Worm (Caenorhabditis elegans) whole organism, late embryonic: ENCODE data around the gene nspb-2.

ENCODE experiments used
- C08G9.2 ChIP-seq: sonication (generic microtip); optimal IDR thresholded peaks from 2 replicates; lab custom pipeline; 2016; ENCODE audit warnings: mild to moderate bottlenecking, missing genetic modification characterization, moderate library complexity, missing compliant biosample characterization
- K02D7.2 ChIP-seq: sonication (generic microtip); optimal IDR thresholded peaks from 2 replicates; lab custom pipeline; 2017; ENCODE audit warnings: mild to moderate bottlenecking, missing genetic modification characterization, missing compliant biosample characterization
- T23F11.4 ChIP-seq: fragments of 200-800 bp; sonication (Bioruptor generic); optimal IDR thresholded peaks from 2 replicates; lab custom pipeline; 2018; ENCODE audit warnings: mild to moderate bottlenecking, missing genetic modification characterization, missing compliant biosample characterization
- Y22D7AL.16 ChIP-seq: sonication (generic microtip); optimal IDR thresholded peaks from 2 replicates; lab custom pipeline; 2016; ENCODE audit warnings: missing genetic modification characterization, missing compliant biosample characterization
- ahr-1 ChIP-seq: sonication (generic microtip); optimal IDR thresholded peaks from 2 replicates; lab custom pipeline; 2016; ENCODE audit warnings: missing genetic modification characterization, missing compliant biosample characterization
- ama-1 ChIP-seq: fragments of 150-350 bp; optimal IDR thresholded peaks from 2 replicates; lab custom pipeline; 2014
- ceh-18 ChIP-seq: sonication (generic microtip); optimal IDR thresholded peaks from 2 replicates; lab custom pipeline; 2016; ENCODE audit warnings: missing genetic modification characterization, missing compliant biosample characterization
- ceh-2 ChIP-seq: sonication (generic microtip); optimal IDR thresholded peaks from 2 replicates; lab custom pipeline; 2016; ENCODE audit warnings: missing genotype, missing genetic modification characterization, missing compliant biosample characterization
- ceh-24 ChIP-seq: sonication (generic microtip); optimal IDR thresholded peaks from 2 replicates; lab custom pipeline; 2016; ENCODE audit warnings: mild to moderate bottlenecking, missing genetic modification characterization, missing compliant biosample characterization
- ceh-30 ChIP-seq: fragments of 150-350 bp; optimal IDR thresholded peaks from 2 replicates; lab custom pipeline; 2014; ENCODE audit warnings: missing biosample characterization, missing genetic modification characterization
- ceh-31 ChIP-seq: sonication (generic microtip); optimal IDR thresholded peaks from 2 replicates; lab custom pipeline; 2016; ENCODE audit warnings: missing genetic modification characterization, missing compliant biosample characterization
- ceh-34 ChIP-seq: sonication (generic microtip); optimal IDR thresholded peaks from 2 replicates; lab custom pipeline; 2016; ENCODE audit warnings: mild to moderate bottlenecking, missing genetic modification characterization, missing compliant biosample characterization
- ceh-45 ChIP-seq: fragments of 200-800 bp; sonication (Bioruptor generic); IDR thresholded peaks from 2 replicates; pipeline ENCODE4 v1.3.6; 2022; ENCODE audit warnings: missing genetic modification reagents, missing genetic modification characterization, missing compliant biosample characterization
- ceh-9 ChIP-seq: sonication (generic microtip); optimal IDR thresholded peaks from 2 replicates; lab custom pipeline; 2016; ENCODE audit warnings: mild to moderate bottlenecking, missing genetic modification characterization, inconsistent platforms, missing compliant biosample characterization
- dmd-4 ChIP-seq: sonication (generic microtip); optimal IDR thresholded peaks from 2 replicates; lab custom pipeline; 2016; ENCODE audit warnings: borderline replicate concordance, missing genetic modification characterization, missing compliant biosample characterization
- dve-1 ChIP-seq: sonication (generic microtip); optimal IDR thresholded peaks from 2 replicates; lab custom pipeline; 2017; ENCODE audit warnings: antibody characterized with exemption, mild to moderate bottlenecking, missing genetic modification characterization, missing compliant biosample characterization
- elt-2 ChIP-seq: sonication (generic microtip); optimal IDR thresholded peaks from 2 replicates; lab custom pipeline; 2016; ENCODE audit warnings: missing genetic modification reagents, missing genetic modification characterization, missing compliant biosample characterization
- ets-4 ChIP-seq: sonication (generic microtip); optimal IDR thresholded peaks from 2 replicates; lab custom pipeline; 2016; ENCODE audit warnings: missing genetic modification characterization, missing compliant biosample characterization
- eyg-1 ChIP-seq: sonication (generic microtip); optimal IDR thresholded peaks from 2 replicates; lab custom pipeline; 2016; ENCODE audit warnings: missing genotype, missing genetic modification characterization, missing compliant biosample characterization
- fax-1 ChIP-seq: sonication (generic microtip); optimal IDR thresholded peaks from 2 replicates; lab custom pipeline; 2016; ENCODE audit warnings: missing genotype, missing genetic modification characterization, missing compliant biosample characterization
- fkh-6 ChIP-seq: sonication (generic microtip); optimal IDR thresholded peaks from 2 replicates; lab custom pipeline; 2016; ENCODE audit warnings: missing genetic modification characterization, missing compliant biosample characterization
- gmeb-2 ChIP-seq: sonication (generic microtip); optimal IDR thresholded peaks from 2 replicates; lab custom pipeline; 2016; ENCODE audit warnings: missing genetic modification characterization, inconsistent platforms, missing compliant biosample characterization
- hlh-13 ChIP-seq: fragments of 200-800 bp; sonication (Bioruptor generic); optimal IDR thresholded peaks from 2 replicates; lab custom pipeline; 2018; ENCODE audit warnings: mild to moderate bottlenecking, missing genetic modification characterization, missing compliant biosample characterization
- hlh-15 ChIP-seq: sonication (generic microtip); optimal IDR thresholded peaks from 2 replicates; lab custom pipeline; 2016; ENCODE audit warnings: missing genetic modification characterization, missing compliant biosample characterization
- hlh-30 ChIP-seq: sonication (generic microtip); optimal IDR thresholded peaks from 2 replicates; lab custom pipeline; 2017; ENCODE audit warnings: antibody characterized with exemption, missing genetic modification characterization, missing compliant biosample characterization; ENCODE audit not compliant: insufficient read depth
- hlh-6 ChIP-seq: sonication (generic microtip); optimal IDR thresholded peaks from 2 replicates; lab custom pipeline; 2016; ENCODE audit warnings: missing genotype, missing genetic modification characterization, missing compliant biosample characterization
- lim-6 ChIP-seq: sonication (generic microtip); optimal IDR thresholded peaks from 2 replicates; lab custom pipeline; 2016; ENCODE audit warnings: missing genetic modification characterization, missing compliant biosample characterization
- madf-2 ChIP-seq: sonication (generic microtip); optimal IDR thresholded peaks from 2 replicates; lab custom pipeline; 2017; ENCODE audit warnings: missing genetic modification characterization, missing compliant biosample characterization
- nfya-1 ChIP-seq: sonication (generic microtip); optimal IDR thresholded peaks from 2 replicates; lab custom pipeline; 2017; ENCODE audit warnings: missing genetic modification characterization, mild to moderate bottlenecking, missing compliant biosample characterization, antibody characterized with exemption, moderate library complexity
- npax-4 ChIP-seq: sonication (generic microtip); optimal IDR thresholded peaks from 2 replicates; lab custom pipeline; 2016; ENCODE audit warnings: missing genetic modification characterization, missing compliant biosample characterization
- pat-9 ChIP-seq: fragments of 200-800 bp; sonication (Bioruptor generic); optimal IDR thresholded peaks from 2 replicates; lab custom pipeline; 2018; ENCODE audit warnings: mild to moderate bottlenecking, missing genetic modification characterization, moderate library complexity, missing compliant biosample characterization
- pax-1 ChIP-seq: fragments of 150-350 bp; optimal IDR thresholded peaks from 2 replicates; lab custom pipeline; 2014; ENCODE audit warnings: missing biosample characterization, missing genetic modification characterization
- pqm-1 ChIP-seq: sonication (generic microtip); optimal IDR thresholded peaks from 2 replicates; lab custom pipeline; 2016; ENCODE audit warnings: missing genetic modification characterization, missing compliant biosample characterization
- ref-2 ChIP-seq: sonication (generic microtip); optimal IDR thresholded peaks from 2 replicates; lab custom pipeline; 2016; ENCODE audit warnings: missing genetic modification characterization, missing compliant biosample characterization
- rnt-1 ChIP-seq: sonication (generic microtip); optimal IDR thresholded peaks from 2 replicates; lab custom pipeline; 2016; ENCODE audit warnings: missing genetic modification characterization, missing compliant biosample characterization
- sdc-2 ChIP-seq: sonication (generic microtip); optimal IDR thresholded peaks from 2 replicates; lab custom pipeline; 2016; ENCODE audit warnings: missing genotype, missing genetic modification characterization, missing compliant biosample characterization
- sox-2 ChIP-seq: fragments of 200-800 bp; sonication (Bioruptor generic); IDR thresholded peaks from 2 replicates; pipeline ENCODE4 v1.3.6; 2022; ENCODE audit warnings: missing genetic modification reagents, missing genetic modification characterization, missing compliant biosample characterization
- tbx-2 ChIP-seq: sonication (generic microtip); optimal IDR thresholded peaks from 2 replicates; lab custom pipeline; 2016; ENCODE audit warnings: missing genetic modification characterization, missing compliant biosample characterization
- tbx-7 ChIP-seq: sonication (generic microtip); optimal IDR thresholded peaks from 2 replicates; lab custom pipeline; 2016; ENCODE audit warnings: missing genotype, missing genetic modification characterization, missing compliant biosample characterization
- unc-3 ChIP-seq, 2 experiments: fragments of 200-800 bp in 1 of 2; sonication (Bioruptor generic) in 1 of 2; sonication (generic microtip) in 1 of 2; conservative IDR thresholded peaks in 1 of 2; optimal IDR thresholded peaks in 1 of 2; 2 replicates each; pipeline versions ENCODE4 v1.3.6 to Lab custom; 2016 to 2022; ENCODE audit warnings: missing compliant biosample characterization in 2 of 2, missing genetic modification characterization in 2 of 2, missing genetic modification reagents in 1 of 2
- unc-42 ChIP-seq: sonication (generic microtip); optimal IDR thresholded peaks from 2 replicates; lab custom pipeline; 2016; ENCODE audit warnings: missing genotype, missing genetic modification characterization, missing compliant biosample characterization
- unc-55 ChIP-seq: sonication (generic microtip); optimal IDR thresholded peaks from 2 replicates; lab custom pipeline; 2017; ENCODE audit warnings: missing biosample characterization, missing genetic modification reagents, missing genetic modification characterization
- ztf-16 ChIP-seq: sonication (generic microtip); optimal IDR thresholded peaks from 2 replicates; lab custom pipeline; 2017; ENCODE audit warnings: missing genetic modification characterization, missing compliant biosample characterization

nspb-2 gene

DNA sequence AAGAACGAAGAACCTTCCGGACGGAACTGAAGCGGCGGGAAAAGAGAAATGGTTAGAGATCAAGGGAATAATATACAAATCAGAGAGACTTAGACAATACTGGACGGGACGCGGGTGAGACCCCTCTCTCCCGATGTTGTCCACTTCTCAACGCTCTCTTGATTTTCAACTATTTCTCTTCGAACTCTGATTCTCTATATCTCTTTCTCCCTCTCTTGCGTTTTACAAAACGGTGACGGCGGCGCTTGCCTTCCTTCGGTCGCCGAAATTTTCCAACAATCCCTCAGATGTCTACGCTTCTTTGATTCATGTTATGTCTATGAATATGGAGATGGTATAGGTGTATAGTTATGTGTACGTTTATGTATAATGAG lies 14.8 kb upstream of the nspb-2 start (continued):
- TF ChIP-seq ceh-31 (tag; lab: Kevin White, UChicago): peak; percentile 70
- no peak for TF ChIP-seq hlh-6

ce11 chrIV:6577914-6578313 lies 13.6 kb upstream of the nspb-2 start, which contains the start of gene C43G2.3:
Gene C43G2.3 (plus strand): TSS chrIV:6578214.
- no peak for TF ChIP-seq ahr-1
- TF ChIP-seq elt-2 (tag; lab: Kevin White, UChicago): no peak
- no peak for TF ChIP-seq pqm-1 (tag; lab: Kevin White, UChicago)

ce11 chrIV:6581658-6582057 lies 9.8 kb upstream of the nspb-2 start:
- TF ChIP-seq nfya-1 (tag; lab: Kevin White, UChicago) (no peak), hlh-30 (tag; lab: Kevin White, UChicago) (no peak), unc-3 (GFP tag; conservative IDR thresholded peaks at IDR 0.05; lab: Robert Waterston, UW) (no peak), unc-3 (tag; optimal IDR thresholded peaks at IDR 0.05; lab: Kevin White, UChicago) (no peak), ceh-24 (no peak), ahr-1 (no peak), pat-9 (tag; lab: Kevin White, UChicago) (no peak), C08G9.2 (tag; lab: Kevin White, UChicago) (no peak), ceh-30 (tag; lab: Kevin White, UChicago) (no peak), ets-4 (tag; lab: Kevin White, UChicago) (no peak), dmd-4 (tag; lab: Kevin White, UChicago) (no peak), elt-2 (tag; lab: Kevin White, UChicago) (no peak), madf-2 (tag; lab: Kevin White, UChicago) (no peak), fax-1 (tag; lab: Kevin White, UChicago) (no peak), T23F11.4 (no peak)
- TF ChIP-seq, all 69 proteins: peak for 0

- no peak for TF ChIP-seq pax-1 (tag; lab: Kevin White, UChicago)
- TF ChIP-seq ceh-9 (tag; lab: Kevin White, UChicago): no peak
- TF ChIP-seq npax-4 (tag; lab: Kevin White, UChicago): no peak
- TF ChIP-seq T23F11.4: no peak
- TF ChIP-seq hlh-30 (tag; lab: Kevin White, UChicago): no peak
- no peak for TF ChIP-seq Y22D7AL.16
- no peak for TF ChIP-seq tbx-7 (tag; lab: Kevin White, UChicago)
- no peak for TF ChIP-seq lim-6 (tag; lab: Kevin White, UChicago)
- TF ChIP-seq ref-2: no peak
- no peak for TF ChIP-seq hlh-15 (tag; lab: Kevin White, UChicago)
- TF ChIP-seq sdc-2: no peak
- TF ChIP-seq K02D7.2: no peak
- TF ChIP-seq ztf-16 (tag; lab: Kevin White, UChicago): no peak
- TF ChIP-seq eyg-1 (tag; lab: Kevin White, UChicago): no peak
These were observed 8.9 kb upstream of the nspb-2 start, which contains the start of gene odr-8 for ce11 chrIV:6582604-6583003. Gene odr-8 (minus strand): TSS chrIV:6582704.

ce11 chrIV:6585397-6585921 lies 6.0 kb upstream of the nspb-2 start, which contains the start of the genes F38A5.2 and dnj-11:
Gene F38A5.2 (minus strand): TSS chrIV:6585400.
Gene dnj-11 (plus strand): TSS chrIV:6585871.
- TF ChIP-seq ama-1 (lab: Kevin White, UChicago) (no peak), sox-2 (GFP tag; lab: Robert Waterston, UW) (no peak), ceh-34 (tag; lab: Kevin White, UChicago) (peak; percentile 26), nfya-1 (tag; lab: Kevin White, UChicago) (peak; percentile 48), ceh-18 (peak; percentile 39), ceh-45 (GFP tag; lab: Robert Waterston, UW) (no peak), hlh-30 (tag; lab: Kevin White, UChicago) (peak; percentile 14), pax-1 (tag; lab: Kevin White, UChicago) (peak; percentile 71), pqm-1 (tag; lab: Kevin White, UChicago) (no peak), ceh-9 (tag; lab: Kevin White, UChicago) (no peak), tbx-2 (tag; lab: Kevin White, UChicago) (peak; percentile 33), unc-55 (GFP tag; lab: Kevin White, UChicago) (peak; percentile 27), hlh-13 (no peak), ceh-31 (tag; lab: Kevin White, UChicago) (peak; percentile 72), gmeb-2 (tag; lab: Kevin White, UChicago) (no peak), ref-2 (no peak), unc-42 (tag; lab: Kevin White, UChicago) (peak; percentile 50), ceh-2 (no peak), rnt-1 (tag; lab: Kevin White, UChicago) (peak; percentile 55), fkh-6 (tag; lab: Kevin White, UChicago) (no peak), ztf-16 (tag; lab: Kevin White, UChicago) (no peak), dve-1 (tag; lab: Kevin White, UChicago) (peak; percentile 42), unc-3 (GFP tag; conservative IDR thresholded peaks at IDR 0.05; lab: Robert Waterston, UW) (no peak), unc-3 (tag; optimal IDR thresholded peaks at IDR 0.05; lab: Kevin White, UChicago) (no peak)
